Worm (Caenorhabditis elegans): ENCODE data around the gene pmpl-1.
A peak's percentile ranks its signal among the peaks of the same experiment; 100 is the strongest.

The pmpl-1 gene

ce11 chrX:3802743-3803142, 14.9 kb downstream of the pmpl-1 start:
- TF ChIP-seq ceh-82 (tag; optimal IDR thresholded peaks at IDR 0.05) (peak in 2 of 3 experiments; percentile 14 to 48), lin-14 (GFP tag; optimal IDR thresholded peaks at IDR 0.05) (peak; percentile 61), egl-13 (tag; optimal IDR thresholded peaks at IDR 0.05) (peak; percentile 35), lir-3 (tag; optimal IDR thresholded peaks at IDR 0.05; ENCODE audit: poor library complexity) (no peak), fkh-10 (GFP tag; optimal IDR thresholded peaks at IDR 0.05) (peak; percentile 69)

- TF ChIP-seq fkh-8 (tag; optimal IDR thresholded peaks at IDR 0.05) (peak; percentile 17), aha-1 (tag; optimal IDR thresholded peaks at IDR 0.05) (peak; percentile 22), nhr-90 (tag; optimal IDR thresholded peaks at IDR 0.05; ENCODE audit: poor library complexity) (peak; percentile 80), ets-5 (GFP tag; IDR thresholded peaks at IDR 0.05) (no peak), fkh-10 (GFP tag; optimal IDR thresholded peaks at IDR 0.05) (no peak), C34B4.2 (tag; optimal IDR thresholded peaks at IDR 0.05) (no peak), ama-1 (optimal IDR thresholded peaks at IDR 0.05) (no peak), fos-1 (tag; optimal IDR thresholded peaks at IDR 0.05) (peak; percentile 61), nhr-20 (tag; optimal IDR thresholded peaks at IDR 0.05) (peak; percentile 80), skn-1 (tag; optimal IDR thresholded peaks at IDR 0.05) (peak; percentile 28), elt-2 (tag; optimal IDR thresholded peaks at IDR 0.05) (peak; percentile 58), ztf-11 (tag; optimal IDR thresholded peaks at IDR 0.05) (peak in 1 of 2 experiments; percentile 72), efl-1 (optimal IDR thresholded peaks at IDR 0.05) (peak; percentile 54 to 64), efl-1 (GFP tag; optimal IDR thresholded peaks at IDR 0.05 in 1 of 2) (peak; percentile 48 to 96), tbx-2 (tag; optimal IDR thresholded peaks at IDR 0.05) (peak; percentile 84), nhr-76 (tag; optimal IDR thresholded peaks at IDR 0.05) (no peak), ceh-90 (tag; optimal IDR thresholded peaks at IDR 0.05) (no peak), dpl-1 (GFP tag; optimal IDR thresholded peaks at IDR 0.05) (peak; percentile 60 to 75 (median 69)), ztf-4 (tag; optimal IDR thresholded peaks at IDR 0.05) (peak; percentile 35), nhr-12 (tag; optimal IDR thresholded peaks at IDR 0.05) (no peak), C04F5.9 (tag; optimal IDR thresholded peaks at IDR 0.05) (peak; percentile 28), mef-2 (tag; optimal IDR thresholded peaks at IDR 0.05) (no peak), hpl-2 (GFP tag; optimal IDR thresholded peaks at IDR 0.05) (no peak), snu-23 (GFP tag; optimal IDR thresholded peaks at IDR 0.05) (peak; percentile 89), nhr-71 (tag; optimal IDR thresholded peaks at IDR 0.05) (peak; percentile 88), lin-35 (GFP tag; optimal IDR thresholded peaks at IDR 0.05) (peak; percentile 59 to 80), F16B12.6 (tag; optimal IDR thresholded peaks at IDR 0.05) (peak; percentile 55), grh-1 (GFP tag; IDR thresholded peaks at IDR 0.05) (peak; percentile 46), nhr-28 (tag; optimal IDR thresholded peaks at IDR 0.05) (no peak), pqm-1 (tag; optimal IDR thresholded peaks at IDR 0.05) (no peak), isw-1 (GFP tag; IDR thresholded peaks at IDR 0.05) (peak; percentile 75), egl-27 (tag; optimal IDR thresholded peaks at IDR 0.05) (no peak), lsy-2 (tag; optimal IDR thresholded peaks at IDR 0.05) (peak; percentile 83), blmp-1 (tag; optimal IDR thresholded peaks at IDR 0.05) (peak; percentile 76), lin-14 (GFP tag; optimal IDR thresholded peaks at IDR 0.05) (peak; percentile 89), nhr-237 (tag; optimal IDR thresholded peaks at IDR 0.05) (no peak), unc-130 (tag; optimal IDR thresholded peaks at IDR 0.05) (peak; percentile 88), zag-1 (tag; optimal IDR thresholded peaks at IDR 0.05) (no peak), egl-13 (tag; optimal IDR thresholded peaks at IDR 0.05) (peak; percentile 66), nhr-11 (tag; optimal IDR thresholded peaks at IDR 0.05) (peak; percentile 31), ces-1 (GFP tag; optimal IDR thresholded peaks at IDR 0.05) (no peak), snpc-4 (tag; optimal IDR thresholded peaks at IDR 0.05) (peak; percentile 26), pax-3 (tag; optimal IDR thresholded peaks at IDR 0.05) (no peak), unc-98 (GFP tag; IDR thresholded peaks at IDR 0.05) (no peak), alr-1 (tag; optimal IDR thresholded peaks at IDR 0.05; ENCODE audit: borderline replicate concordance) (no peak), elt-3 (tag; optimal IDR thresholded peaks at IDR 0.05) (peak in 2 of 6 experiments; percentile 30 to 50), lin-13 (GFP tag; optimal IDR thresholded peaks at IDR 0.05) (peak; percentile 27), nhr-84 (tag; optimal IDR thresholded peaks at IDR 0.05) (no peak), lin-15B (tag; optimal IDR thresholded peaks at IDR 0.05) (peak; percentile 40)
Measured at ce11 chrX:3803314-3803713, 15.5 kb downstream of the pmpl-1 start, which contains the start of gene F35A5.8. TSS of gene F35A5.8 (minus strand) at chrX:3803464.
